Fruit fly (Drosophila melanogaster) whole organism, prepupa: Measurements from ENCODE around the gene CG32170.

Source experiments
- Blimp-1 ChIP-seq: fragments of 200-800 bp; sonication (Bioruptor generic); optimal IDR thresholded peaks from 3 replicates; lab custom pipeline; 2017; ENCODE audit warnings: missing biosample characterization, missing genetic modification characterization, mild to moderate bottlenecking, moderate library complexity, missing genetic modification reagents
- CG10669 ChIP-seq: fragments of 200-800 bp; sonication (Bioruptor generic); optimal IDR thresholded peaks from 3 replicates; lab custom pipeline; 2018; ENCODE audit warnings: missing biosample characterization, mild to moderate bottlenecking, missing genetic modification characterization, moderate library complexity
- CG11294 ChIP-seq: fragments of 200-800 bp; sonication (Bioruptor generic); IDR thresholded peaks from 2 replicates; pipeline ENCODE4 v1.3.6; 2022; ENCODE audit warnings: missing biosample characterization, missing genetic modification characterization
- CG16779 ChIP-seq: fragments of 200-800 bp; sonication (Bioruptor generic); optimal IDR thresholded peaks from 3 replicates; lab custom pipeline; 2017; ENCODE audit warnings: missing biosample characterization, mild to moderate bottlenecking, missing genetic modification characterization
- CG34406 ChIP-seq: fragments of 200-800 bp; sonication (Bioruptor generic); optimal IDR thresholded peaks from 3 replicates; lab custom pipeline; 2016; ENCODE audit warnings: missing biosample characterization, missing genetic modification characterization
- Ets96B ChIP-seq: fragments of 200-800 bp; optimal IDR thresholded peaks from 2 replicates; lab custom pipeline; 2019; ENCODE audit warnings: missing biosample characterization, mild to moderate bottlenecking, missing genetic modification characterization, moderate library complexity
- Gug ChIP-seq: fragments of 200-800 bp; sonication (Bioruptor generic); IDR thresholded peaks from 2 replicates; pipeline ENCODE4 v1.3.6; 2022; ENCODE audit warnings: missing biosample characterization, missing genetic modification characterization
- Sox14 ChIP-seq: fragments of 200-800 bp; sonication (Bioruptor generic); optimal IDR thresholded peaks from 3 replicates; lab custom pipeline; 2016; ENCODE audit warnings: missing biosample characterization, missing genetic modification characterization
- cyc ChIP-seq: fragments of 200-800 bp; sonication (Bioruptor generic); optimal IDR thresholded peaks from 3 replicates; lab custom pipeline; 2016; ENCODE audit warnings: missing biosample characterization, missing genetic modification characterization
- fd85E ChIP-seq: fragments of 200-800 bp; sonication (Bioruptor generic); optimal IDR thresholded peaks from 3 replicates; lab custom pipeline; 2016; ENCODE audit warnings: missing biosample characterization, missing genetic modification characterization
- vri ChIP-seq: fragments of 200-800 bp; sonication (Bioruptor generic); optimal IDR thresholded peaks from 3 replicates; lab custom pipeline; 2016; ENCODE audit warnings: missing biosample characterization, mild to moderate bottlenecking, missing genetic modification characterization

dm6 chr3L:16927375-16927774, 50.3 kb downstream of the CG32170 start, which contains the start of gene CG13023:
- TF ChIP-seq CG34406 (GFP tag; lab: Kevin White, UChicago) (no peak), Blimp-1 (GFP tag; lab: Kevin White, UChicago) (no peak), vri (GFP tag; lab: Kevin White, UChicago) (no peak), CG10669 (no peak), CG16779 (tag; lab: Kevin White, UChicago) (no peak), fd85E (no peak), Sox14 (GFP tag; lab: Kevin White, UChicago) (peak; percentile 69), cyc (no peak), Gug (GFP tag; lab: Robert Waterston, UW) (no peak), Ets96B (tag; lab: Kevin White, UChicago) (no peak), CG11294 (GFP tag; lab: Robert Waterston, UW) (no peak)
